Worm (Caenorhabditis elegans) whole organism, mixed stage, embryonic: ENCODE data around the gene akap-1.

Experiments
- elt-1 ChIP-seq: sonication (generic microtip); optimal IDR thresholded peaks from 2 replicates; lab custom pipeline; 2017; ENCODE audit warnings: missing genetic modification characterization, mild to moderate bottlenecking, missing compliant biosample characterization, antibody characterized with exemption, moderate library complexity, borderline replicate concordance; ENCODE audit not compliant: insufficient read depth
- nhr-12 ChIP-seq: fragments of 150-350 bp; optimal IDR thresholded peaks from 2 replicates; lab custom pipeline; 2014; ENCODE audit warnings: missing biosample characterization, missing genetic modification characterization
- nhr-237 ChIP-seq: fragments of 150-350 bp; optimal IDR thresholded peaks from 2 replicates; lab custom pipeline; 2014; ENCODE audit warnings: missing biosample characterization, missing genetic modification characterization
- nhr-76 ChIP-seq: sonication (generic microtip); optimal IDR thresholded peaks from 2 replicates; lab custom pipeline; 2017; ENCODE audit warnings: missing biosample characterization, missing genetic modification characterization
- snpc-4 ChIP-seq: fragments of 150-350 bp; optimal IDR thresholded peaks from 2 replicates; lab custom pipeline; 2014; ENCODE audit warnings: missing biosample characterization, missing genetic modification characterization
- unc-39 ChIP-seq: fragments of 150-350 bp; optimal IDR thresholded peaks from 2 replicates; lab custom pipeline; 2014; ENCODE audit warnings: missing biosample characterization, missing genetic modification characterization
- unc-62 ChIP-seq: fragments of 150-350 bp; optimal IDR thresholded peaks from 2 replicates; lab custom pipeline; 2014; ENCODE audit warnings: missing biosample characterization, missing genetic modification reagents, missing genetic modification characterization

DNA sequence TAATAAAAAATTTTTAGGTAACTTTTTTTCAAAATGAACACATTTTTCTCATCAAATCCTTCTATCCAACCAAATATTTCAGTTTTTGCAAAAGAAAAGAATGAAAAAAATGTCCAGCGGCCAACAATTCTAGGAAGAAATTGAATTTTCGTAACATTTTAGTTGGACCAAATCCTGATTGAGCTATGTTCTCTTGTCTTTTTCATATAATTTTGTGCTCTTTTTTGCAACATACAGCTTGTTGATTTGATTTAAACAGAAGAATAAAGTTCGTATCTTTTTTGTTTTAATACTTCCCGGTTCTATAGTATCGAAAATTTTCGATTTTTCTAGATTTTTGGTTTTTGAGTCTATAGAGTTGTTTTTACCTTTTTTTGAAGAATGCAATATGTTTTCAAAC is 46.2 kb downstream of the akap-1 start:
- TF ChIP-seq nhr-12 (tag; lab: Kevin White, UChicago), result no peak
- TF ChIP-seq elt-1 (tag; lab: Kevin White, UChicago), result no peak
- no peak for TF ChIP-seq unc-62 (GFP tag; lab: Kevin White, UChicago)
- TF ChIP-seq nhr-76 (tag; lab: Kevin White, UChicago), result no peak
- TF ChIP-seq unc-39 (tag; lab: Kevin White, UChicago), result no peak
- TF ChIP-seq nhr-237 (tag; lab: Kevin White, UChicago), result no peak
- TF ChIP-seq snpc-4 (tag; lab: Kevin White, UChicago), result no peak
